Fruit fly (Drosophila melanogaster) whole organism, wandering third instar larva: ENCODE results near the gene Nepl15.

Experiments used
- Abd-B ChIP-seq: fragments of >200 bp; optimal IDR thresholded peaks from 2 replicates; lab custom pipeline; 2017; ENCODE audit warnings: missing biosample characterization, missing genetic modification characterization
- Dfd ChIP-seq: fragments of >200 bp; optimal IDR thresholded peaks from 2 replicates; lab custom pipeline; 2017; ENCODE audit warnings: missing biosample characterization, missing genetic modification characterization
- Hr83 ChIP-seq: fragments of 200-300 bp; sonication (Bioruptor generic); optimal IDR thresholded peaks from 2 replicates; lab custom pipeline; 2016; ENCODE audit warnings: missing biosample characterization, mild to moderate bottlenecking, missing genetic modification characterization, moderate library complexity; ENCODE audit not compliant: poor library complexity, severe bottlenecking
- OdsH ChIP-seq: fragments of 200-800 bp; sonication (Bioruptor generic); optimal IDR thresholded peaks from 2 replicates; lab custom pipeline; 2016; ENCODE audit warnings: missing biosample characterization, mild to moderate bottlenecking, missing genetic modification characterization
- dl ChIP-seq, 2 experiments: fragments of 175-275, 200-275 bp in 1 of 2; fragments of 200-275 bp in 1 of 2; sonication (Bioruptor generic); optimal IDR thresholded peaks; lab custom pipeline; 2018; ENCODE audit warnings: mild to moderate bottlenecking in 2 of 2, missing biosample characterization in 2 of 2, missing genetic modification characterization in 2 of 2, moderate library complexity in 2 of 2; ENCODE audit not compliant: partially characterized antibody in 2 of 2, insufficient read depth in 1 of 2
- h ChIP-seq: fragments of 200-800 bp; sonication (Bioruptor generic); optimal IDR thresholded peaks from 3 replicates; lab custom pipeline; 2016; ENCODE audit warnings: missing biosample characterization, mild to moderate bottlenecking, missing genetic modification characterization
- pan ChIP-seq: fragments of >200 bp; optimal IDR thresholded peaks from 2 replicates; lab custom pipeline; 2017
- tai ChIP-seq: sonication (Bioruptor generic); optimal IDR thresholded peaks from 2 replicates; lab custom pipeline; 2016; ENCODE audit warnings: missing biosample characterization, missing genetic modification characterization

DNA sequence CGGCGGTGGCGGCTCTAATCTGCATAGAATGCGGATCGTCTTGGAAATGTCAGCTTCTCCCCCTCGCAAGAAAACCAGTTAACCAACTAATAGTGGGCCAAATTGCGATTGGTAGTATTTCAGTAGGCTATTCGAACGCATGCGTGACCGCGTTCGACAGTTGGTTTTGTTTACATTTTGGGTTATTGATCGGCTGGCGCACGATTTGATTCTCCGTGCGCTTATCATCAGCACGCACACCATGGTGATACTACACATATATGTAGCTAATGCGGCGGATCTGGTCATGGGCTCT lies 12.4 kb downstream of the Nepl15 start:
- TF ChIP-seq dl (GFP tag; optimal IDR thresholded peaks at IDR 0.05; lab: Kevin White, UChicago; ENCODE audit: insufficient read depth in 1 of 2, partially characterized antibody in 2 of 2) (no peak), Hr83 (GFP tag; lab: Kevin White, UChicago) (peak; percentile 6), OdsH (GFP tag; lab: Kevin White, UChicago) (no peak), Dfd (GFP tag; lab: Kevin White, UChicago) (no peak), h (no peak), Abd-B (no peak), pan (no peak), tai (GFP tag; lab: Kevin White, UChicago) (no peak)
